Fruit fly (Drosophila melanogaster) whole organism, adult: ENCODE measurements around the gene CG33341.
A peak's percentile ranks its signal among the peaks of the same experiment; 100 is the strongest.

Experiments
- CG11617 ChIP-seq: fragments of 200-800 bp; sonication (Bioruptor generic); optimal IDR thresholded peaks from 2 replicates; lab custom pipeline; 2017; ENCODE audit warnings: mild to moderate bottlenecking, missing biosample characterization, missing genetic modification reagents, missing genetic modification characterization
- CG12768 ChIP-seq: fragments of 200-800 bp; sonication (Bioruptor generic); optimal IDR thresholded peaks from 2 replicates; lab custom pipeline; 2017; ENCODE audit warnings: missing biosample characterization, missing genetic modification characterization, mild to moderate bottlenecking, moderate library complexity, missing genetic modification reagents
- CG14711 ChIP-seq: fragments of 200-800 bp; sonication (Bioruptor generic); optimal IDR thresholded peaks from 2 replicates; lab custom pipeline; 2018; ENCODE audit warnings: missing biosample characterization, mild to moderate bottlenecking, missing genetic modification characterization, moderate library complexity
- CG1620 ChIP-seq: fragments of 200-800 bp; sonication (Bioruptor generic); optimal IDR thresholded peaks from 2 replicates; lab custom pipeline; 2016; ENCODE audit warnings: missing biosample characterization, missing genetic modification characterization
- CG33017 ChIP-seq: fragments of 200-800 bp; sonication (Bioruptor generic); optimal IDR thresholded peaks from 2 replicates; lab custom pipeline; 2018; ENCODE audit warnings: missing biosample characterization, mild to moderate bottlenecking, missing genetic modification characterization, moderate library complexity
- CG5204 ChIP-seq: fragments of 200-800 bp; sonication (Bioruptor generic); optimal IDR thresholded peaks from 2 replicates; lab custom pipeline; 2016; ENCODE audit warnings: missing biosample characterization, missing genetic modification characterization
- CG7045 ChIP-seq: fragments of 200-800 bp; sonication (Bioruptor generic); optimal IDR thresholded peaks from 2 replicates; lab custom pipeline; 2017; ENCODE audit warnings: missing biosample characterization, mild to moderate bottlenecking, missing genetic modification characterization
- CG7101 ChIP-seq: fragments of 200-800 bp; sonication (Bioruptor generic); optimal IDR thresholded peaks from 2 replicates; lab custom pipeline; 2018; ENCODE audit warnings: missing biosample characterization, mild to moderate bottlenecking, missing genetic modification characterization, moderate library complexity
- Clk ChIP-seq: fragments of 200-800 bp; sonication (Bioruptor generic); optimal IDR thresholded peaks from 2 replicates; lab custom pipeline; 2017; ENCODE audit warnings: missing biosample characterization, missing genetic modification characterization
- Crg-1 ChIP-seq: fragments of 200-800 bp; sonication (Bioruptor generic); optimal IDR thresholded peaks from 2 replicates; lab custom pipeline; 2016; ENCODE audit warnings: missing biosample characterization, missing genetic modification characterization
- Hr96 ChIP-seq: fragments of 200-800 bp; sonication (Bioruptor generic); optimal IDR thresholded peaks from 2 replicates; lab custom pipeline; 2016; ENCODE audit warnings: missing biosample characterization, missing genetic modification characterization
- Mnt ChIP-seq: fragments of 200-800 bp; sonication (Bioruptor generic); optimal IDR thresholded peaks from 2 replicates; lab custom pipeline; 2016; ENCODE audit warnings: missing biosample characterization, mild to moderate bottlenecking, missing genetic modification characterization
- bab1 ChIP-seq: fragments of 200-800 bp; sonication (Bioruptor generic); optimal IDR thresholded peaks from 3 replicates; lab custom pipeline; 2019; ENCODE audit warnings: missing biosample characterization, mild to moderate bottlenecking, missing genetic modification characterization, moderate library complexity
- cic ChIP-seq: fragments of 200-800 bp; sonication (Bioruptor generic); optimal IDR thresholded peaks from 2 replicates; lab custom pipeline; 2017; ENCODE audit warnings: missing biosample characterization, mild to moderate bottlenecking, missing genetic modification characterization, moderate library complexity
- cnc ChIP-seq, 2 experiments: fragments of >200 bp; optimal IDR thresholded peaks; 2 replicates each; lab custom pipeline; 2017
- kay ChIP-seq: fragments of 200-800 bp; sonication (Bioruptor generic); peaks from one replicate; lab custom pipeline; 2016; ENCODE audit warnings: missing biosample characterization, missing genetic modification characterization, borderline replicate concordance
- ovo ChIP-seq: fragments of 200-800 bp; sonication (Bioruptor generic); optimal IDR thresholded peaks from 2 replicates; lab custom pipeline; 2016; ENCODE audit warnings: missing biosample characterization, missing genetic modification characterization
- pad ChIP-seq: fragments of 200-800 bp; sonication (Bioruptor generic); optimal IDR thresholded peaks from 3 replicates; lab custom pipeline; 2017; ENCODE audit warnings: missing biosample characterization, missing genetic modification characterization, mild to moderate bottlenecking, moderate library complexity, missing genetic modification reagents
- tj ChIP-seq: fragments of 200-800 bp; sonication (Bioruptor generic); optimal IDR thresholded peaks from 3 replicates; lab custom pipeline; 2017; ENCODE audit warnings: missing biosample characterization, mild to moderate bottlenecking, missing genetic modification characterization, moderate library complexity
- toe ChIP-seq: fragments of 200-800 bp; sonication (Bioruptor generic); optimal IDR thresholded peaks from 2 replicates; lab custom pipeline; 2016; ENCODE audit warnings: missing biosample characterization, missing genetic modification characterization

CG33341 gene

dm6 chr3R:24368064-24368463 lies at the start of gene CG33341, which contains the start of gene CG42812:
CG33341 (plus strand) TSS chr3R:24368358.
CG42812 (minus strand) TSS chr3R:24368164.
- TF ChIP-seq bab1 (no peak), pad (GFP tag; lab: Kevin White, UChicago) (no peak), Hr96 (GFP tag; lab: Kevin White, UChicago) (no peak), CG11617 (GFP tag; lab: Kevin White, UChicago) (no peak), CG12768 (GFP tag; lab: Kevin White, UChicago) (no peak), tj (GFP tag; lab: Kevin White, UChicago) (no peak), CG7101 (tag; lab: Kevin White, UChicago) (no peak), CG1620 (GFP tag; lab: Kevin White, UChicago) (no peak), Crg-1 (GFP tag; lab: Kevin White, UChicago) (no peak), toe (GFP tag; lab: Kevin White, UChicago) (no peak)

dm6 chr3R:24319083-24319381 lies 49.1 kb upstream of the CG33341 start:
- TF ChIP-seq CG12768 (GFP tag; lab: Kevin White, UChicago) (no peak), kay (GFP tag; lab: Kevin White, UChicago) (no peak), cnc (optimal IDR thresholded peaks at IDR 0.05; lab: Kevin White, UChicago) (no peak), Mnt (GFP tag; lab: Kevin White, UChicago) (no peak), CG11617 (GFP tag; lab: Kevin White, UChicago) (no peak), Hr96 (GFP tag; lab: Kevin White, UChicago) (no peak), Crg-1 (GFP tag; lab: Kevin White, UChicago) (no peak), toe (GFP tag; lab: Kevin White, UChicago) (no peak), CG7045 (no peak), ovo (no peak), CG1620 (GFP tag; lab: Kevin White, UChicago) (no peak), CG7101 (tag; lab: Kevin White, UChicago) (no peak), bab1 (no peak), CG5204 (GFP tag; lab: Kevin White, UChicago) (no peak), CG33017 (tag; lab: Kevin White, UChicago) (no peak), CG14711 (tag; lab: Kevin White, UChicago) (no peak), Clk (GFP tag; lab: Kevin White, UChicago) (no peak), cic (GFP tag; lab: Kevin White, UChicago) (no peak), pad (GFP tag; lab: Kevin White, UChicago) (no peak), tj (GFP tag; lab: Kevin White, UChicago) (no peak)

- no peak for TF ChIP-seq CG7101 (tag; lab: Kevin White, UChicago)
- TF ChIP-seq Mnt (GFP tag; lab: Kevin White, UChicago) = peak; percentile 70
- TF ChIP-seq kay (GFP tag; lab: Kevin White, UChicago) = peak; percentile 97
- peak; percentile 58 for TF ChIP-seq tj (GFP tag; lab: Kevin White, UChicago)
- TF ChIP-seq CG12768 (GFP tag; lab: Kevin White, UChicago) = peak; percentile 39
- no peak for TF ChIP-seq CG11617 (GFP tag; lab: Kevin White, UChicago)
Measured at dm6 chr3R:24319632-24320341, 48.4 kb upstream of the CG33341 start.

dm6 chr3R:24320342-24320711 lies 47.8 kb upstream of the CG33341 start:
- TF ChIP-seq toe (GFP tag; lab: Kevin White, UChicago) (no peak), Mnt (GFP tag; lab: Kevin White, UChicago) (peak; percentile 42), CG12768 (GFP tag; lab: Kevin White, UChicago) (peak; percentile 5)

- TF ChIP-seq CG7045 (no peak), Crg-1 (GFP tag; lab: Kevin White, UChicago) (no peak), bab1 (peak; percentile 4), CG12768 (GFP tag; lab: Kevin White, UChicago) (no peak), cic (GFP tag; lab: Kevin White, UChicago) (peak; percentile 30), CG14711 (tag; lab: Kevin White, UChicago) (no peak), ovo (peak; percentile 16), cnc (optimal IDR thresholded peaks at IDR 0.05; lab: Kevin White, UChicago) (no peak), CG11617 (GFP tag; lab: Kevin White, UChicago) (peak; percentile 15), Mnt (GFP tag; lab: Kevin White, UChicago) (peak; percentile 99), pad (GFP tag; lab: Kevin White, UChicago) (peak; percentile 11), Hr96 (GFP tag; lab: Kevin White, UChicago) (no peak), tj (GFP tag; lab: Kevin White, UChicago) (no peak), CG5204 (GFP tag; lab: Kevin White, UChicago) (no peak), CG1620 (GFP tag; lab: Kevin White, UChicago) (peak; percentile 20), kay (GFP tag; lab: Kevin White, UChicago) (no peak)
Measured at dm6 chr3R:24333182-24333808, 34.9 kb upstream of the CG33341 start, which contains the start of the genes Rrp5 and Dis3. Rrp5 (minus strand) TSS chr3R:24333316. Dis3 (plus strand) TSS chr3R:24333433.

dm6 chr3R:24336622-24337021 lies 31.5 kb upstream of the CG33341 start, which contains the start of gene CG6432:
CG6432 (plus strand) TSS chr3R:24336922.
- no peak for TF ChIP-seq Crg-1 (GFP tag; lab: Kevin White, UChicago)
- TF ChIP-seq kay (GFP tag; lab: Kevin White, UChicago) = no peak
- TF ChIP-seq CG5204 (GFP tag; lab: Kevin White, UChicago) = no peak
- no peak for TF ChIP-seq pad (GFP tag; lab: Kevin White, UChicago)
- TF ChIP-seq ovo = no peak
- no peak for TF ChIP-seq CG7101 (tag; lab: Kevin White, UChicago)
- TF ChIP-seq CG11617 (GFP tag; lab: Kevin White, UChicago) = no peak
- no peak for TF ChIP-seq Mnt (GFP tag; lab: Kevin White, UChicago)
- TF ChIP-seq CG12768 (GFP tag; lab: Kevin White, UChicago) = no peak
- TF ChIP-seq CG14711 (tag; lab: Kevin White, UChicago) = no peak
- no peak for TF ChIP-seq bab1
- TF ChIP-seq tj (GFP tag; lab: Kevin White, UChicago) = no peak
- TF ChIP-seq Clk (GFP tag; lab: Kevin White, UChicago) = no peak
